Fruit fly (Drosophila melanogaster) whole organism, embryonic: ENCODE results near the gene CG31161.

ENCODE experiments used
- Awh ChIP-seq: fragments of 200-800 bp; sonication (Bioruptor generic); IDR thresholded peaks from 2 replicates; pipeline ENCODE4, ENCODE4 v1.3.6; 2022; ENCODE audit warnings: missing biosample characterization, missing genetic modification characterization
- CG10543 ChIP-seq: fragments of 200-800 bp; sonication (Bioruptor generic); optimal IDR thresholded peaks from 3 replicates; lab custom pipeline; 2017; ENCODE audit warnings: missing biosample characterization, mild to moderate bottlenecking, missing genetic modification characterization, moderate library complexity
- CG12071 ChIP-seq: fragments of 200-800 bp; sonication (Bioruptor generic); optimal IDR thresholded peaks from 3 replicates; lab custom pipeline; 2018; ENCODE audit warnings: missing biosample characterization, mild to moderate bottlenecking, missing genetic modification characterization
- CG12155 ChIP-seq: fragments of 200-800 bp; sonication (Bioruptor generic); optimal IDR thresholded peaks from 3 replicates; lab custom pipeline; 2016; ENCODE audit warnings: missing biosample characterization, missing genetic modification characterization
- CG12299 ChIP-seq: fragments of 200-800 bp; sonication (Bioruptor generic); optimal IDR thresholded peaks from 2 replicates; lab custom pipeline; 2018; ENCODE audit warnings: missing biosample characterization, mild to moderate bottlenecking, missing genetic modification characterization
- CG12769 ChIP-seq: fragments of 200-800 bp; sonication (Bioruptor generic); optimal IDR thresholded peaks from 2 replicates; lab custom pipeline; 2019; ENCODE audit warnings: missing biosample characterization, mild to moderate bottlenecking, missing genetic modification characterization, moderate library complexity
- CG13287 ChIP-seq: fragments of 200-800 bp; sonication (Bioruptor generic); IDR thresholded peaks from 2 replicates; pipeline ENCODE4 v1.3.6; 2022; ENCODE audit warnings: missing biosample characterization, missing genetic modification characterization; ENCODE audit not compliant: partially characterized antibody
- CG13775 ChIP-seq: fragments of 200-800 bp; sonication (Bioruptor generic); optimal IDR thresholded peaks from 3 replicates; lab custom pipeline; 2017; ENCODE audit warnings: missing biosample characterization, mild to moderate bottlenecking, missing genetic modification characterization
- CG14667 ChIP-seq: fragments of 200-800 bp; sonication (Bioruptor generic); IDR thresholded peaks from 2 replicates; pipeline ENCODE4 v1.3.6; 2022; ENCODE audit warnings: missing biosample characterization, missing genetic modification characterization
- CG14710 ChIP-seq: fragments of 200-800 bp; sonication (Bioruptor generic); optimal IDR thresholded peaks from 3 replicates; lab custom pipeline; 2019; ENCODE audit warnings: missing biosample characterization, mild to moderate bottlenecking, missing genetic modification characterization, moderate library complexity
- CG16863 ChIP-seq: fragments of 200-800 bp; sonication (Bioruptor generic); optimal IDR thresholded peaks from 3 replicates; lab custom pipeline; 2016; ENCODE audit warnings: missing biosample characterization, missing genetic modification characterization
- CG17186 ChIP-seq: fragments of 200-800 bp; sonication (Bioruptor generic); optimal IDR thresholded peaks from 3 replicates; lab custom pipeline; 2017; ENCODE audit warnings: missing biosample characterization, missing genetic modification reagents, missing genetic modification characterization
- CG17328 ChIP-seq: fragments of 200-800 bp; sonication (Bioruptor generic); IDR thresholded peaks from 2 replicates; pipeline ENCODE4 v1.3.6; 2022; ENCODE audit warnings: missing biosample characterization, missing genetic modification characterization
- CG17359 ChIP-seq: fragments of 200-800 bp; sonication (Bioruptor generic); optimal IDR thresholded peaks from 3 replicates; lab custom pipeline; 2018; ENCODE audit warnings: missing biosample characterization, mild to moderate bottlenecking, missing genetic modification characterization, moderate library complexity
- CG17568 ChIP-seq: fragments of 200-800 bp; sonication (Bioruptor generic); optimal IDR thresholded peaks from 2 replicates; lab custom pipeline; 2018; ENCODE audit warnings: missing biosample characterization, mild to moderate bottlenecking, missing genetic modification characterization, moderate library complexity
- CG17829 ChIP-seq: fragments of 200-800 bp; optimal IDR thresholded peaks from 2 replicates; lab custom pipeline; 2019; ENCODE audit warnings: missing biosample characterization, mild to moderate bottlenecking, missing genetic modification characterization, moderate library complexity
- CG31388 ChIP-seq: fragments of 200-800 bp; sonication (Bioruptor generic); optimal IDR thresholded peaks from 2 replicates; lab custom pipeline; 2016; ENCODE audit warnings: missing biosample characterization, missing genetic modification characterization
- CG32767 ChIP-seq: fragments of 200-800 bp; sonication (Bioruptor generic); IDR thresholded peaks from 2 replicates; pipeline ENCODE4 v1.3.6; 2022; ENCODE audit warnings: missing biosample characterization, missing genetic modification characterization
- CG43689 ChIP-seq: fragments of 200-800 bp; sonication (Bioruptor generic); IDR thresholded peaks from 2 replicates; pipeline ENCODE4 v1.3.6; 2022; ENCODE audit warnings: missing biosample characterization, missing genetic modification characterization
- CG6854 ChIP-seq: fragments of 200-800 bp; sonication (Bioruptor generic); optimal IDR thresholded peaks from 3 replicates; lab custom pipeline; 2017; ENCODE audit warnings: missing biosample characterization, mild to moderate bottlenecking, missing genetic modification characterization
- CG8089 ChIP-seq: fragments of 200-800 bp; sonication (Bioruptor generic); optimal IDR thresholded peaks from 3 replicates; lab custom pipeline; 2016; ENCODE audit warnings: missing biosample characterization, missing genetic modification characterization
- CG8290 ChIP-seq, 3 experiments: fragments of 200-800 bp; sonication (Bioruptor generic); optimal IDR thresholded peaks; 2 replicates each; lab custom pipeline; 2016 to 2019; ENCODE audit warnings: missing biosample characterization in 3 of 3, missing genetic modification characterization in 3 of 3, mild to moderate bottlenecking in 2 of 3, moderate library complexity in 1 of 3
- D19B ChIP-seq: fragments of 200-800 bp; sonication (Bioruptor generic); optimal IDR thresholded peaks from 2 replicates; lab custom pipeline; 2017; ENCODE audit warnings: missing biosample characterization, mild to moderate bottlenecking, missing genetic modification characterization
- Dip3 ChIP-seq: fragments of 200-800 bp; sonication (Bioruptor generic); optimal IDR thresholded peaks from 3 replicates; lab custom pipeline; 2016; ENCODE audit warnings: missing biosample characterization, missing genetic modification characterization
- Eip74EF ChIP-seq, 2 experiments: fragments of 200-800 bp in 1 of 2; fragments of >200 bp in 1 of 2; sonication (Bioruptor generic) in 1 of 2; optimal IDR thresholded peaks; 2 replicates each; lab custom pipeline; 2017 to 2019; ENCODE audit warnings: missing biosample characterization in 2 of 2, missing genetic modification characterization in 2 of 2, mild to moderate bottlenecking in 1 of 2, moderate library complexity in 1 of 2
- Ets97D ChIP-seq: fragments of 200-800 bp; sonication (Bioruptor generic); optimal IDR thresholded peaks from 3 replicates; lab custom pipeline; 2016; ENCODE audit warnings: missing biosample characterization, missing genetic modification characterization
- Fer1 ChIP-seq: fragments of 200-800 bp; sonication (Bioruptor generic); optimal IDR thresholded peaks from 2 replicates; lab custom pipeline; 2017; ENCODE audit warnings: missing biosample characterization, mild to moderate bottlenecking, missing genetic modification characterization
- Hmr ChIP-seq: fragments of 200-800 bp; sonication (Bioruptor generic); optimal IDR thresholded peaks from 3 replicates; lab custom pipeline; 2017; ENCODE audit warnings: mild to moderate bottlenecking, missing biosample characterization, missing genetic modification reagents, missing genetic modification characterization
- Kr ChIP-seq: fragments of 200-800 bp; sonication (Bioruptor generic); optimal IDR thresholded peaks from 2 replicates; lab custom pipeline; 2017; ENCODE audit warnings: missing biosample characterization, mild to moderate bottlenecking, missing genetic modification characterization
- Med ChIP-seq: fragments of 200-800 bp; sonication (Bioruptor generic); peaks from one replicate; lab custom pipeline; 2016; ENCODE audit warnings: missing biosample characterization, missing genetic modification characterization, mild to moderate bottlenecking, inconsistent platforms, moderate library complexity
- NFAT ChIP-seq: fragments of 200-800 bp; sonication (Bioruptor generic); IDR thresholded peaks from 2 replicates; pipeline ENCODE4 v1.3.6; 2022; ENCODE audit warnings: missing biosample characterization, missing genetic modification characterization
- Neu2 ChIP-seq: fragments of 200-800 bp; sonication (Bioruptor generic); optimal IDR thresholded peaks from 3 replicates; lab custom pipeline; 2016; ENCODE audit warnings: missing biosample characterization, missing genetic modification characterization, borderline replicate concordance
- Nf-YA ChIP-seq: fragments of 200-800 bp; sonication (Bioruptor generic); IDR thresholded peaks from 2 replicates; pipeline ENCODE4 v1.3.6; 2022; ENCODE audit warnings: missing biosample characterization, missing genetic modification characterization
- Opbp ChIP-seq: fragments of 200-800 bp; sonication (Bioruptor generic); IDR thresholded peaks from 3 replicates; pipeline ENCODE4 v1.3.6; 2022; ENCODE audit warnings: missing biosample characterization, missing genetic modification characterization; ENCODE audit not compliant: partially characterized antibody
- PHDP ChIP-seq: fragments of 200-800 bp; sonication (Bioruptor generic); optimal IDR thresholded peaks from 3 replicates; lab custom pipeline; 2018; ENCODE audit warnings: missing biosample characterization, mild to moderate bottlenecking, missing genetic modification characterization, moderate library complexity
- Stat92E ChIP-seq, 3 experiments: fragments of >200 bp in 2 of 3; fragments of 200-800 bp in 1 of 3; sonication (Bioruptor generic) in 1 of 3; optimal IDR thresholded peaks; 2 replicates each; lab custom pipeline; 2017 to 2019; ENCODE audit warnings: missing biosample characterization in 3 of 3, missing genetic modification characterization in 3 of 3, mild to moderate bottlenecking in 1 of 3, moderate library complexity in 1 of 3
- ab ChIP-seq: fragments of 200-800 bp; sonication (Bioruptor generic); optimal IDR thresholded peaks from 2 replicates; lab custom pipeline; 2016; ENCODE audit warnings: missing biosample characterization, missing genetic modification characterization
- bowl ChIP-seq: fragments of 200-800 bp; sonication (Bioruptor generic); IDR thresholded peaks from 2 replicates; pipeline ENCODE4 v1.3.6; 2022; ENCODE audit warnings: missing biosample characterization, missing genetic modification characterization
- cad ChIP-seq: fragments of >200 bp; optimal IDR thresholded peaks from 2 replicates; lab custom pipeline; 2017; ENCODE audit warnings: missing biosample characterization, missing genetic modification characterization
- dan ChIP-seq: fragments of 200-800 bp; sonication (Bioruptor generic); IDR thresholded peaks from 2 replicates; pipeline ENCODE4 v1.3.6; 2022; ENCODE audit warnings: missing biosample characterization, missing genetic modification characterization
- dmrt99B ChIP-seq: fragments of 200-800 bp; sonication (Bioruptor generic); optimal IDR thresholded peaks from 2 replicates; lab custom pipeline; 2018; ENCODE audit warnings: missing biosample characterization, mild to moderate bottlenecking, missing genetic modification characterization, moderate library complexity
- esg ChIP-seq: fragments of 200-800 bp; sonication (Bioruptor generic); conservative IDR thresholded peaks from 2 replicates; pipeline ENCODE4 v1.3.6; 2022; ENCODE audit warnings: missing biosample characterization, missing genetic modification characterization
- fd96Cb ChIP-seq: fragments of 200-800 bp; sonication (Bioruptor generic); optimal IDR thresholded peaks from 2 replicates; lab custom pipeline; 2018; ENCODE audit warnings: missing biosample characterization, mild to moderate bottlenecking, missing genetic modification characterization, moderate library complexity
- gcm2 ChIP-seq: fragments of 200-800 bp; sonication (Bioruptor generic); optimal IDR thresholded peaks from 2 replicates; lab custom pipeline; 2016; ENCODE audit warnings: missing biosample characterization, missing genetic modification characterization
- gro ChIP-seq: fragments of 200-800 bp; sonication (Bioruptor generic); optimal IDR thresholded peaks from 2 replicates; lab custom pipeline; 2016; ENCODE audit warnings: missing biosample characterization, missing genetic modification characterization
- gsb-n ChIP-seq: fragments of 200-800 bp; sonication (Bioruptor generic); optimal IDR thresholded peaks from 3 replicates; lab custom pipeline; 2018; ENCODE audit warnings: missing biosample characterization, mild to moderate bottlenecking, missing genetic modification characterization
- ind ChIP-seq: fragments of 200-800 bp; sonication (Bioruptor generic); optimal IDR thresholded peaks from 3 replicates; lab custom pipeline; 2016; ENCODE audit warnings: missing biosample characterization, missing genetic modification characterization
- lab ChIP-seq: fragments of 200-800 bp; sonication (Bioruptor generic); optimal IDR thresholded peaks from 3 replicates; lab custom pipeline; 2017; ENCODE audit warnings: missing biosample characterization, missing genetic modification characterization, mild to moderate bottlenecking, moderate library complexity, missing genetic modification reagents
- nerfin-1 ChIP-seq: fragments of 200-800 bp; sonication (Bioruptor generic); optimal IDR thresholded peaks from 3 replicates; lab custom pipeline; 2019; ENCODE audit warnings: missing biosample characterization, mild to moderate bottlenecking, missing genetic modification characterization, moderate library complexity
- otp ChIP-seq: fragments of 200-800 bp; sonication (Bioruptor generic); IDR thresholded peaks from 3 replicates; pipeline ENCODE4, ENCODE4 v1.3.6; 2022; ENCODE audit warnings: missing biosample characterization, missing genetic modification characterization

Gene CG31161

DNA sequence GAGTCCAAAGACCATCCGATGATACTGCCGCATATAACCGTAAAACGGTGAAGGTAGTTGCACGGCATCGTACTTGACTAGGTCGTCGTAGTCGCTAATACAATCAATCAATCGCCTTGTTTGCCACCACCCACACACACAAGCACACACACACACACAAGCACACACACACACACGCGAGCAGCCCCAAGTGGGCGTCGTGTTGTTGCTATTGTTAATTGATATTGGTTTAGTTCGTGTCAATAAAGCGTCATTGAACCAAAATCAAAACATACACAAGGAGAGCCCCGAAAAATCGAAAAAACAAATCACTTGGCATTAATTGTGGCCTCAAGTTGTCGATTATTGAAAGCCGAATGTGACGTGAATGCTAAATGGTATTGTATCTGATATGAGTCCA, 19.9 kb upstream of the CG31161 start (continued):
- TF ChIP-seq CG12155 (GFP tag; lab: Kevin White, UChicago): no peak
- peak; percentile 80 for TF ChIP-seq Awh (GFP tag; lab: Robert Waterston, UW)
- TF ChIP-seq Dip3: no peak
- TF ChIP-seq Eip74EF (GFP tag; optimal IDR thresholded peaks at IDR 0.05; lab: Kevin White, UChicago): no peak
- TF ChIP-seq CG17829 (tag; lab: Kevin White, UChicago): no peak
- peak; percentile 65 for TF ChIP-seq CG12071
- no peak for TF ChIP-seq nerfin-1 (tag; lab: Kevin White, UChicago)
- TF ChIP-seq NFAT (GFP tag; lab: Robert Waterston, UW): no peak
- peak; percentile 74 for TF ChIP-seq Hmr (GFP tag; lab: Kevin White, UChicago)
- no peak for TF ChIP-seq D19B (GFP tag; lab: Kevin White, UChicago)
- peak; percentile 51 for TF ChIP-seq Fer1 (GFP tag; lab: Kevin White, UChicago)
- TF ChIP-seq CG8089 (GFP tag; lab: Kevin White, UChicago): peak; percentile 44
- no peak for TF ChIP-seq CG12299 (tag; lab: Kevin White, UChicago)
- no peak for TF ChIP-seq ab (GFP tag; lab: Kevin White, UChicago)
- no peak for TF ChIP-seq CG6854 (GFP tag; lab: Kevin White, UChicago)
- TF ChIP-seq fd96Cb: peak; percentile 4
- TF ChIP-seq CG13775 (GFP tag; lab: Kevin White, UChicago): no peak
- TF ChIP-seq CG12769 (tag; lab: Kevin White, UChicago): peak; percentile 63
- peak; percentile 41; the same call in 1 of the 2 replicates for TF ChIP-seq CG32767
- peak; percentile 47; the same call in 1 of the 2 replicates for TF ChIP-seq CG17328
- TF ChIP-seq bowl: no peak
- TF ChIP-seq gro (GFP tag; lab: Kevin White, UChicago): peak; percentile 47
- TF ChIP-seq otp (GFP tag; lab: Robert Waterston, UW): peak; percentile 74; the same call in 2 of the 3 replicates
- TF ChIP-seq Opbp (GFP tag; lab: Robert Waterston, UW): no peak
- TF ChIP-seq CG17568: no peak
- no peak for TF ChIP-seq CG13287 (GFP tag; lab: Robert Waterston, UW)
- no peak for TF ChIP-seq dan (GFP tag; lab: Robert Waterston, UW)
- TF ChIP-seq gcm2 (GFP tag; lab: Kevin White, UChicago): no peak
- TF ChIP-seq CG10543 (GFP tag; lab: Kevin White, UChicago): peak; percentile 34
- TF ChIP-seq Neu2 (GFP tag; lab: Kevin White, UChicago): no peak
- no peak for TF ChIP-seq CG17186 (GFP tag; lab: Kevin White, UChicago)
- peak; percentile 7 for TF ChIP-seq CG16863 (GFP tag; lab: Kevin White, UChicago)
- TF ChIP-seq Nf-YA (GFP tag; lab: Robert Waterston, UW): 0 out of 2 replicates have a peak, but pooled peaks have one; percentile 31
- TF ChIP-seq CG17359 (tag; lab: Kevin White, UChicago): peak; percentile 59
- TF ChIP-seq gsb-n (tag; lab: Kevin White, UChicago): peak; percentile 19
- TF ChIP-seq Med (GFP tag; lab: Kevin White, UChicago): peak; percentile 93
- TF ChIP-seq CG31388 (GFP tag; lab: Kevin White, UChicago): no peak
- TF ChIP-seq esg (GFP tag; lab: Robert Waterston, UW): no peak
- TF ChIP-seq CG8290 (GFP tag; optimal IDR thresholded peaks at IDR 0.05; lab: Kevin White, UChicago): peak; percentile 46
- peak in 1 of 2 experiments; percentile 71 for TF ChIP-seq CG8290 (tag; optimal IDR thresholded peaks at IDR 0.05; lab: Kevin White, UChicago)
- TF ChIP-seq Kr (GFP tag; lab: Kevin White, UChicago): no peak
- no peak for TF ChIP-seq Ets97D (GFP tag; lab: Kevin White, UChicago)
- peak; percentile 91 for TF ChIP-seq lab (GFP tag; lab: Kevin White, UChicago)
- no peak for TF ChIP-seq Stat92E (GFP tag; optimal IDR thresholded peaks at IDR 0.05; lab: Kevin White, UChicago)
- TF ChIP-seq CG43689 (GFP tag; lab: Robert Waterston, UW): peak; percentile 40; the same call in 1 of the 2 replicates
- peak; percentile 32 for TF ChIP-seq PHDP
- TF ChIP-seq CG14710 (tag; lab: Kevin White, UChicago): peak; percentile 34
- TF ChIP-seq cad (GFP tag; lab: Kevin White, UChicago): no peak
- TF ChIP-seq CG14667 (GFP tag; lab: Robert Waterston, UW): no peak
- TF ChIP-seq dmrt99B: peak; percentile 34
- TF ChIP-seq ind (GFP tag; lab: Kevin White, UChicago): no peak
